Worm (Caenorhabditis elegans) whole organism, late embryonic: Measurements from ENCODE around the gene C43H6.4.

Source experiments
- F13H6.1 ChIP-seq: sonication (generic microtip); optimal IDR thresholded peaks from 2 replicates; lab custom pipeline; 2016; ENCODE audit warnings: missing genetic modification characterization, missing compliant biosample characterization
- K09A11.1 ChIP-seq: sonication (generic microtip); optimal IDR thresholded peaks from 2 replicates; lab custom pipeline; 2017; ENCODE audit warnings: antibody characterized with exemption, mild to moderate bottlenecking, missing genetic modification characterization, missing compliant biosample characterization; ENCODE audit not compliant: insufficient read depth
- T23F11.4 ChIP-seq: fragments of 200-800 bp; sonication (Bioruptor generic); optimal IDR thresholded peaks from 2 replicates; lab custom pipeline; 2018; ENCODE audit warnings: mild to moderate bottlenecking, missing genetic modification characterization, missing compliant biosample characterization
- ahr-1 ChIP-seq: sonication (generic microtip); optimal IDR thresholded peaks from 2 replicates; lab custom pipeline; 2016; ENCODE audit warnings: missing genetic modification characterization, missing compliant biosample characterization
- ama-1 ChIP-seq: fragments of 150-350 bp; optimal IDR thresholded peaks from 2 replicates; lab custom pipeline; 2014
- ceh-14 ChIP-seq: sonication (generic microtip); optimal IDR thresholded peaks from 2 replicates; lab custom pipeline; 2016; ENCODE audit warnings: missing genotype, missing genetic modification characterization, missing compliant biosample characterization
- ceh-18 ChIP-seq: sonication (generic microtip); optimal IDR thresholded peaks from 2 replicates; lab custom pipeline; 2016; ENCODE audit warnings: missing genetic modification characterization, missing compliant biosample characterization
- ceh-19 ChIP-seq: fragments of 200-800 bp; sonication (Bioruptor generic); optimal IDR thresholded peaks from 2 replicates; lab custom pipeline; 2018; ENCODE audit warnings: mild to moderate bottlenecking, missing genetic modification characterization, missing compliant biosample characterization
- ceh-2 ChIP-seq: sonication (generic microtip); optimal IDR thresholded peaks from 2 replicates; lab custom pipeline; 2016; ENCODE audit warnings: missing genotype, missing genetic modification characterization, missing compliant biosample characterization
- ceh-22 ChIP-seq: sonication (generic microtip); optimal IDR thresholded peaks from 2 replicates; lab custom pipeline; 2017; ENCODE audit warnings: missing biosample characterization, missing genetic modification characterization
- ceh-31 ChIP-seq: sonication (generic microtip); optimal IDR thresholded peaks from 2 replicates; lab custom pipeline; 2016; ENCODE audit warnings: missing genetic modification characterization, missing compliant biosample characterization
- ceh-34 ChIP-seq: sonication (generic microtip); optimal IDR thresholded peaks from 2 replicates; lab custom pipeline; 2016; ENCODE audit warnings: mild to moderate bottlenecking, missing genetic modification characterization, missing compliant biosample characterization
- ceh-48 ChIP-seq: sonication (generic microtip); optimal IDR thresholded peaks from 2 replicates; lab custom pipeline; 2016; ENCODE audit warnings: missing genetic modification characterization, inconsistent platforms, missing compliant biosample characterization
- ceh-6 ChIP-seq: fragments of 200-800 bp; sonication (Bioruptor generic); optimal IDR thresholded peaks from 2 replicates; lab custom pipeline; 2018; ENCODE audit warnings: mild to moderate bottlenecking, missing genetic modification characterization, missing compliant biosample characterization
- ceh-9 ChIP-seq: sonication (generic microtip); optimal IDR thresholded peaks from 2 replicates; lab custom pipeline; 2016; ENCODE audit warnings: mild to moderate bottlenecking, missing genetic modification characterization, inconsistent platforms, missing compliant biosample characterization
- che-1 ChIP-seq: sonication (generic microtip); optimal IDR thresholded peaks from 2 replicates; lab custom pipeline; 2016; ENCODE audit warnings: mild to moderate bottlenecking, missing genetic modification characterization, missing compliant biosample characterization
- dve-1 ChIP-seq: sonication (generic microtip); optimal IDR thresholded peaks from 2 replicates; lab custom pipeline; 2017; ENCODE audit warnings: antibody characterized with exemption, mild to moderate bottlenecking, missing genetic modification characterization, missing compliant biosample characterization
- elt-4 ChIP-seq: sonication (generic microtip); optimal IDR thresholded peaks from 2 replicates; lab custom pipeline; 2016; ENCODE audit warnings: missing genetic modification characterization, missing compliant biosample characterization
- eyg-1 ChIP-seq: sonication (generic microtip); optimal IDR thresholded peaks from 2 replicates; lab custom pipeline; 2016; ENCODE audit warnings: missing genotype, missing genetic modification characterization, missing compliant biosample characterization
- fkh-10 ChIP-seq: fragments of 150-350 bp; optimal IDR thresholded peaks from 2 replicates; lab custom pipeline; 2014; ENCODE audit warnings: missing biosample characterization, missing genetic modification reagents, missing genetic modification characterization
- gmeb-2 ChIP-seq: sonication (generic microtip); optimal IDR thresholded peaks from 2 replicates; lab custom pipeline; 2016; ENCODE audit warnings: missing genetic modification characterization, inconsistent platforms, missing compliant biosample characterization
- hlh-13 ChIP-seq: fragments of 200-800 bp; sonication (Bioruptor generic); optimal IDR thresholded peaks from 2 replicates; lab custom pipeline; 2018; ENCODE audit warnings: mild to moderate bottlenecking, missing genetic modification characterization, missing compliant biosample characterization
- hlh-15 ChIP-seq: sonication (generic microtip); optimal IDR thresholded peaks from 2 replicates; lab custom pipeline; 2016; ENCODE audit warnings: missing genetic modification characterization, missing compliant biosample characterization
- hlh-30 ChIP-seq: sonication (generic microtip); optimal IDR thresholded peaks from 2 replicates; lab custom pipeline; 2017; ENCODE audit warnings: antibody characterized with exemption, missing genetic modification characterization, missing compliant biosample characterization; ENCODE audit not compliant: insufficient read depth
- hlh-6 ChIP-seq: sonication (generic microtip); optimal IDR thresholded peaks from 2 replicates; lab custom pipeline; 2016; ENCODE audit warnings: missing genotype, missing genetic modification characterization, missing compliant biosample characterization
- lin-11 ChIP-seq: fragments of 200-800 bp; sonication (Bioruptor generic); optimal IDR thresholded peaks from 2 replicates; lab custom pipeline; 2018; ENCODE audit warnings: mild to moderate bottlenecking, missing genetic modification characterization, missing compliant biosample characterization
- madf-2 ChIP-seq: sonication (generic microtip); optimal IDR thresholded peaks from 2 replicates; lab custom pipeline; 2017; ENCODE audit warnings: missing genetic modification characterization, missing compliant biosample characterization
- odd-2 ChIP-seq: sonication (generic microtip); optimal IDR thresholded peaks from 2 replicates; lab custom pipeline; 2017; ENCODE audit warnings: antibody characterized with exemption, mild to moderate bottlenecking, missing genetic modification characterization, missing compliant biosample characterization
- pha-2 ChIP-seq: sonication (generic microtip); optimal IDR thresholded peaks from 2 replicates; lab custom pipeline; 2017; ENCODE audit warnings: mild to moderate bottlenecking, missing genetic modification characterization, missing compliant biosample characterization
- pqm-1 ChIP-seq: sonication (generic microtip); optimal IDR thresholded peaks from 2 replicates; lab custom pipeline; 2016; ENCODE audit warnings: missing genetic modification characterization, missing compliant biosample characterization
- pros-1 ChIP-seq: fragments of 150-350 bp; optimal IDR thresholded peaks from 2 replicates; lab custom pipeline; 2014; ENCODE audit warnings: missing biosample characterization, missing genetic modification reagents, missing genetic modification characterization
- ref-2 ChIP-seq: sonication (generic microtip); optimal IDR thresholded peaks from 2 replicates; lab custom pipeline; 2016; ENCODE audit warnings: missing genetic modification characterization, missing compliant biosample characterization
- sdc-2 ChIP-seq: sonication (generic microtip); optimal IDR thresholded peaks from 2 replicates; lab custom pipeline; 2016; ENCODE audit warnings: missing genotype, missing genetic modification characterization, missing compliant biosample characterization
- sox-2 ChIP-seq: fragments of 200-800 bp; sonication (Bioruptor generic); IDR thresholded peaks from 2 replicates; pipeline ENCODE4 v1.3.6; 2022; ENCODE audit warnings: missing genetic modification reagents, missing genetic modification characterization, missing compliant biosample characterization
- syd-9 ChIP-seq: sonication (generic microtip); optimal IDR thresholded peaks from 2 replicates; lab custom pipeline; 2016; ENCODE audit warnings: mild to moderate bottlenecking, missing genetic modification characterization, moderate library complexity, missing compliant biosample characterization
- tbx-2 ChIP-seq: sonication (generic microtip); optimal IDR thresholded peaks from 2 replicates; lab custom pipeline; 2016; ENCODE audit warnings: missing genetic modification characterization, missing compliant biosample characterization
- ttx-3 ChIP-seq: sonication (generic microtip); optimal IDR thresholded peaks from 2 replicates; lab custom pipeline; 2016; ENCODE audit warnings: missing genetic modification reagents, missing genetic modification characterization, missing compliant biosample characterization
- unc-3 ChIP-seq, 2 experiments: fragments of 200-800 bp in 1 of 2; sonication (Bioruptor generic) in 1 of 2; sonication (generic microtip) in 1 of 2; conservative IDR thresholded peaks in 1 of 2; optimal IDR thresholded peaks in 1 of 2; 2 replicates each; pipeline versions ENCODE4 v1.3.6 to Lab custom; 2016 to 2022; ENCODE audit warnings: missing compliant biosample characterization in 2 of 2, missing genetic modification characterization in 2 of 2, missing genetic modification reagents in 1 of 2
- unc-42 ChIP-seq: sonication (generic microtip); optimal IDR thresholded peaks from 2 replicates; lab custom pipeline; 2016; ENCODE audit warnings: missing genotype, missing genetic modification characterization, missing compliant biosample characterization
- unc-86 ChIP-seq: sonication (generic microtip); optimal IDR thresholded peaks from 2 replicates; lab custom pipeline; 2016; ENCODE audit warnings: missing genetic modification characterization, missing compliant biosample characterization
- zip-5 ChIP-seq: sonication (generic microtip); optimal IDR thresholded peaks from 2 replicates; lab custom pipeline; 2016; ENCODE audit warnings: missing genetic modification characterization, missing compliant biosample characterization
- ztf-16 ChIP-seq: sonication (generic microtip); optimal IDR thresholded peaks from 2 replicates; lab custom pipeline; 2017; ENCODE audit warnings: missing genetic modification characterization, missing compliant biosample characterization

C43H6.4 gene

DNA sequence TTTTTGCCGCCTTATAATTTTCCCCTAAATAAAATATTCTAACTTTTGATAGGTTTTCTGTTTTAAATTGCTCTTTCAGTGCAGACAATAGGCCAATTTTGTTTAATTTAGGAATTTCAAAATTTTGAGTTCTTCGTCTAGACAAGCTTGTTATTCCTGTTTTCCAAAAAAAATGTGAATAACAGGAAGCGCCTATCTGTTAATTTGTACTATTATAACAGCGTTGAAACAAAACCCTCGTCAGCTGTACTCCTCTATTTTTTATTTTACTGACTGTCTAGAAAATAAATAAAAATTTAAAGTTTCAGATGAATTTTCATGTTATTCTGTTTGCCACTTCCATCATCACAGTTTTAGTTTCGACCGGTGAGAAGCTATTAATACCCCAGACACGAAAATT, 22.5 kb upstream of the C43H6.4 start, which contains the start of gene F47G3.4:
Gene F47G3.4 (plus strand): TSS at position 301 of the 400 bp plus-strand sequence.
- no peak for TF ChIP-seq hlh-6
- no peak for TF ChIP-seq dve-1
- no peak for TF ChIP-seq F13H6.1 (tag; lab: Kevin White, UChicago)

DNA sequence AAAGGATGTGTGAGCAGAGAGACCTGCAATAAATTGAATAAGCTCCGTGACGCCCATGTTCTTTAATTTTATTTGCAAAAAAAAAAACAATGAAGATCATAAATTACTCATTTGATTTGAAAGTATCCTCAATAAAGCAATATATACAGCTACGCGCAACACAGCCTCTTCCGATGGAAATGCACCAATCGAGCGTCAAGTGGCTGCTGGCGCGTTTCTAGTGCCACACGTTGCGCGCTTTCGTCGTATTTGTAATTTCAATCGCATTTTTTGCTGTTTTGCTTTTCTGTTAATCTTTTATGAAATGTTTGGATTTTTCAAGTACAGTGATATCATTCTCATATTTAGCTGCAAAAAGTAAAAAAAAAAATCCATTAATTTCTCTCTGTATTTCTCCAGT, 21.6 kb upstream of the C43H6.4 start:
- TF ChIP-seq ceh-31 (tag; lab: Kevin White, UChicago) = peak; percentile 26
- no peak for TF ChIP-seq pros-1
- TF ChIP-seq sdc-2 (tag; lab: Kevin White, UChicago) = peak; percentile 2

DNA sequence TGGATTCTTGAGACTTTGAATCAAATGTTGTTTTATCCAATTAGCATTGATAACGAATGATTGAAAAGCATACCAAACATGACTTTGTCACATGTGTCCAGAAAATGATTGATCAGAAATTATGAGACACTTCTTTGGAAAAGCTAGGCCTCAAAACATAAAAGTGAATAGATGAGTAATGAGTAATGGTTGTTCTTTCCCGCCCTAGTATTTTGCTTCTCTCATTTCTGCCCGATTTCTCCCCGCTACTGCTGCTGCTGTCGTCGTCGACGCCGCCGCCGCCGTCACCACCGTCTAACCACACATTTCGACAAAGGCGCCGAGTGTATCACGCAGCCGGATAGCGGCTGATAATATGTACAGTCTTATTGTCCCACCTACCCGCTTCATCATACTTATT, 18.4 kb upstream of the C43H6.4 start, which contains the start of gene F47G3.1:
Gene F47G3.1 (plus strand): TSS at position 301 of the 400 bp plus-strand sequence.
- TF ChIP-seq ceh-19 (GFP tag; lab: Kevin White, UChicago) (no peak), gmeb-2 (tag; lab: Kevin White, UChicago) (no peak), fkh-10 (GFP tag; lab: Kevin White, UChicago) (no peak), ahr-1 (tag; lab: Kevin White, UChicago) (no peak), unc-3 (GFP tag; conservative IDR thresholded peaks at IDR 0.05; lab: Robert Waterston, UW) (no peak), unc-3 (tag; optimal IDR thresholded peaks at IDR 0.05; lab: Kevin White, UChicago) (no peak)

- no peak for TF ChIP-seq eyg-1 (tag; lab: Kevin White, UChicago)
- no peak for TF ChIP-seq elt-4 (tag; lab: Kevin White, UChicago)
- no peak for TF ChIP-seq ceh-9
- TF ChIP-seq madf-2 (tag; lab: Kevin White, UChicago) = no peak
- no peak for TF ChIP-seq ceh-6 (GFP tag; lab: Kevin White, UChicago)
- no peak for TF ChIP-seq zip-5 (tag; lab: Kevin White, UChicago)
- TF ChIP-seq ceh-34 (tag; lab: Kevin White, UChicago) = no peak
- no peak for TF ChIP-seq ttx-3 (tag; lab: Kevin White, UChicago)
Measured at ce11 chrX:2386922-2387566, 16.8 kb upstream of the C43H6.4 start.

DNA sequence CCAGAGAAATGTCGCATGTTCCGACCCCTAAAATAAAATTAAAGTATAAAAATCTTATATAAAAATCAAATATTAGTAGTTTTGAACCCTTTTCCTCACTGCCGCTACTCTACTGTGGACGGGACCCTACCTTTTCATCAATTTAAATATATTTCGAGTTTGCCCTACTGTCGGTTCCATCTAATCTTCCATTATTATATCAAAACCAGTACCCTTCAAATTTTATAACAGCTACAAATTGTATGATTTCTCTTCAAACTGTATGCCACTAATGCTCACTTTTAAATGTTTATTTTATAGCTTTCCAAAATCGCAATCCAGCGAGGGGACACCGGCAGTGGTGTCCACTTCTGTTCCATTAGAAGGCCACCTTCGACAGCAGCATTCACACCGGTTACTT, 8.8 kb upstream of the C43H6.4 start, which contains the start of gene C43H6.6:
Gene C43H6.6 (plus strand): TSS at position 301 of the 400 bp plus-strand sequence.
- no peak for TF ChIP-seq ama-1 (lab: Kevin White, UChicago)
- TF ChIP-seq che-1 (tag; lab: Kevin White, UChicago) = no peak
- TF ChIP-seq K09A11.1 (tag; lab: Kevin White, UChicago) = no peak
- no peak for TF ChIP-seq madf-2 (tag; lab: Kevin White, UChicago)
- no peak for TF ChIP-seq ztf-16 (tag; lab: Kevin White, UChicago)
- no peak for TF ChIP-seq ref-2 (tag; lab: Kevin White, UChicago)
- no peak for TF ChIP-seq pha-2 (tag; lab: Kevin White, UChicago)
- TF ChIP-seq hlh-15 (tag; lab: Kevin White, UChicago) = no peak
- no peak for TF ChIP-seq unc-42 (tag; lab: Kevin White, UChicago)
- no peak for TF ChIP-seq ceh-18 (tag; lab: Kevin White, UChicago)
- TF ChIP-seq, all 69 proteins: peak for 0

DNA sequence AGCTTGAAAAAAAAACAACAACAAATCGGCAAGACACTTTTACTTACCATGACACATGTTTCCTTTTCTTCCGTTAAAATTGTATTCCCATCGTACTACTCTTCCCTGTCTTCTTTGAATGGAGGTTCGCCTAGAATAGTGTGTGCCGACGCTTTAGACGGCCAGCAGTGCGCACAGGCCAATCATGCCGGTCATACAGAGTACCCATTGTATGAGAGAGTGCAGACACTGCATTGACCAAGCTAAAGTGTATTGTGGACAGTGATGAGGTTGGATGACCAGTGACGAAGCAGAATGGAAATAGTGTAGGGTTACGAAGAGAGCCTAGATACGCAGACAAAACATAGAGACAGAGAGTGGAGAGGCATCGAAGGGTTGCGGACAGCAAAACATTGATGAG, 1.9 kb upstream of the C43H6.4 start, which contains the start of gene dhhc-9:
Gene dhhc-9 (minus strand): TSS at position 154 of the 400 bp plus-strand sequence.
- TF ChIP-seq ceh-14 (tag; lab: Kevin White, UChicago) = no peak
- no peak for TF ChIP-seq odd-2
- no peak for TF ChIP-seq pros-1
- no peak for TF ChIP-seq ceh-22 (tag; lab: Kevin White, UChicago)
- peak; percentile 47 for TF ChIP-seq ceh-31 (tag; lab: Kevin White, UChicago)
- TF ChIP-seq ceh-18 (tag; lab: Kevin White, UChicago) = no peak
- no peak for TF ChIP-seq F13H6.1 (tag; lab: Kevin White, UChicago)
- no peak for TF ChIP-seq sox-2
- no peak for TF ChIP-seq syd-9 (tag; lab: Kevin White, UChicago)
- TF ChIP-seq pqm-1 = no peak
- peak; percentile 36 for TF ChIP-seq hlh-30
- no peak for TF ChIP-seq unc-86 (tag; lab: Kevin White, UChicago)
- TF ChIP-seq ceh-2 (tag; lab: Kevin White, UChicago) = no peak
- no peak for TF ChIP-seq fkh-10 (GFP tag; lab: Kevin White, UChicago)
- TF ChIP-seq lin-11 (tag; lab: Kevin White, UChicago) = no peak
- TF ChIP-seq unc-42 (tag; lab: Kevin White, UChicago) = peak; percentile 40
- no peak for TF ChIP-seq hlh-13 (GFP tag; lab: Kevin White, UChicago)
- TF ChIP-seq tbx-2 (tag; lab: Kevin White, UChicago) = no peak
- no peak for TF ChIP-seq T23F11.4 (GFP tag; lab: Kevin White, UChicago)
- TF ChIP-seq ceh-48 = no peak
